Fruit fly (Drosophila melanogaster): ENCODE data around the gene Ccz1.

dm6 chr3L:3863462-3863861 is 35.5 kb downstream of the Ccz1 start:
- no peak for TF ChIP-seq CTCF (optimal IDR thresholded peaks at IDR 0.05)
- no peak for TF ChIP-seq CG8478 (optimal IDR thresholded peaks at IDR 0.05)

All from S2 (cell line).